Fruit fly (Drosophila melanogaster) whole organism, embryonic: Measurements from ENCODE around the gene Pxn.

Source experiments
- Ada2b ChIP-seq: fragments of 200-800 bp; sonication (Bioruptor generic); IDR thresholded peaks from 2 replicates; pipeline ENCODE4 v1.3.6; 2022; ENCODE audit warnings: missing biosample characterization, missing genetic modification characterization
- Adf1 ChIP-seq: fragments of 200-800 bp; sonication (Bioruptor generic); IDR thresholded peaks from 2 replicates; pipeline ENCODE4 v1.3.6; 2022; ENCODE audit warnings: missing biosample characterization, missing genetic modification characterization
- Aef1 ChIP-seq: fragments of 200-800 bp; sonication (Bioruptor generic); IDR thresholded peaks from 3 replicates; pipeline ENCODE4 v1.3.6; 2022; ENCODE audit warnings: missing biosample characterization, missing genetic modification characterization
- B-H1 ChIP-seq: fragments of 200-800 bp; sonication (Bioruptor generic); IDR thresholded peaks from 3 replicates; pipeline ENCODE4 v1.3.6; 2022; ENCODE audit warnings: missing biosample characterization, missing genetic modification characterization
- Bgb ChIP-seq: fragments of 200-800 bp; sonication (Bioruptor generic); IDR thresholded peaks from 2 replicates; pipeline ENCODE4 v1.3.6; 2022; ENCODE audit warnings: missing biosample characterization, missing genetic modification characterization; ENCODE audit not compliant: partially characterized antibody
- BtbVII ChIP-seq: fragments of 200-800 bp; sonication (Bioruptor generic); optimal IDR thresholded peaks from 3 replicates; lab custom pipeline; 2017; ENCODE audit warnings: missing biosample characterization, mild to moderate bottlenecking, missing genetic modification characterization
- CG10209 ChIP-seq: fragments of 200-800 bp; sonication (Bioruptor generic); optimal IDR thresholded peaks from 3 replicates; lab custom pipeline; 2017; ENCODE audit warnings: missing biosample characterization, mild to moderate bottlenecking, missing genetic modification characterization, missing genetic modification reagents
- CG10654 ChIP-seq: fragments of 200-800 bp; sonication (Bioruptor generic); optimal IDR thresholded peaks from 2 replicates; lab custom pipeline; 2016; ENCODE audit warnings: missing biosample characterization, missing genetic modification characterization
- CG10979 ChIP-seq: fragments of 200-800 bp; sonication (Bioruptor generic); optimal IDR thresholded peaks from 2 replicates; lab custom pipeline; 2018; ENCODE audit warnings: missing biosample characterization, mild to moderate bottlenecking, missing genetic modification characterization, moderate library complexity
- CG15269 ChIP-seq: fragments of 200-800 bp; sonication (Bioruptor generic); optimal IDR thresholded peaks from 2 replicates; lab custom pipeline; 2018; ENCODE audit warnings: missing biosample characterization, mild to moderate bottlenecking, missing genetic modification characterization, moderate library complexity
- CG16815 ChIP-seq: fragments of 200-800 bp; sonication (Bioruptor generic); optimal IDR thresholded peaks from 3 replicates; lab custom pipeline; 2017; ENCODE audit warnings: missing biosample characterization, mild to moderate bottlenecking, missing genetic modification characterization
- CG17912 ChIP-seq: fragments of 200-800 bp; sonication (Bioruptor generic); optimal IDR thresholded peaks from 2 replicates; lab custom pipeline; 2018; ENCODE audit warnings: missing biosample characterization, mild to moderate bottlenecking, missing genetic modification characterization
- CG18599 ChIP-seq: fragments of 200-800 bp; sonication (Bioruptor generic); optimal IDR thresholded peaks from 3 replicates; lab custom pipeline; 2017; ENCODE audit warnings: missing biosample characterization, missing genetic modification characterization, mild to moderate bottlenecking, moderate library complexity, missing genetic modification reagents
- CG2712 ChIP-seq: fragments of 200-800 bp; optimal IDR thresholded peaks from 3 replicates; lab custom pipeline; 2019; ENCODE audit warnings: missing biosample characterization, mild to moderate bottlenecking, missing genetic modification characterization, moderate library complexity
- CG31388 ChIP-seq: fragments of 200-800 bp; sonication (Bioruptor generic); optimal IDR thresholded peaks from 2 replicates; lab custom pipeline; 2016; ENCODE audit warnings: missing biosample characterization, missing genetic modification characterization
- CG34224 ChIP-seq: fragments of 200-800 bp; sonication (Bioruptor generic); IDR thresholded peaks from 3 replicates; pipeline ENCODE4 v1.3.6; 2022; ENCODE audit warnings: missing biosample characterization, missing genetic modification characterization; ENCODE audit not compliant: partially characterized antibody
- CG3847 ChIP-seq: fragments of 200-800 bp; sonication (Bioruptor generic); IDR thresholded peaks from 2 replicates; pipeline ENCODE4 v1.3.6; 2022; ENCODE audit warnings: missing biosample characterization, missing genetic modification characterization
- CG4328 ChIP-seq: fragments of 200-800 bp; sonication (Bioruptor generic); optimal IDR thresholded peaks from 3 replicates; lab custom pipeline; 2017; ENCODE audit warnings: missing biosample characterization, missing genetic modification reagents, missing genetic modification characterization
- CG4360 ChIP-seq: fragments of 200-800 bp; sonication (Bioruptor generic); IDR thresholded peaks from 2 replicates; pipeline ENCODE4 v1.3.6; 2022; ENCODE audit warnings: missing biosample characterization, missing genetic modification characterization
- CG4707 ChIP-seq: fragments of 200-800 bp; sonication (Bioruptor generic); optimal IDR thresholded peaks from 2 replicates; lab custom pipeline; 2018; ENCODE audit warnings: missing biosample characterization, mild to moderate bottlenecking, missing genetic modification characterization, moderate library complexity
- CG6272 ChIP-seq: fragments of 200-800 bp; sonication (Bioruptor generic); IDR thresholded peaks from 2 replicates; pipeline ENCODE4 v1.3.6; 2022; ENCODE audit warnings: missing biosample characterization, missing genetic modification characterization
- Camta ChIP-seq: fragments of 200-800 bp; sonication (Bioruptor generic); optimal IDR thresholded peaks from 2 replicates; lab custom pipeline; 2016; ENCODE audit warnings: missing biosample characterization, missing genetic modification characterization
- Dbx ChIP-seq: fragments of 200-800 bp; sonication (Bioruptor generic); IDR thresholded peaks from 3 replicates; pipeline ENCODE4 v1.3.6; 2022; ENCODE audit warnings: missing biosample characterization, missing genetic modification characterization
- Deaf1 ChIP-seq: fragments of 200-800 bp; optimal IDR thresholded peaks from 3 replicates; lab custom pipeline; 2019; ENCODE audit warnings: missing biosample characterization, mild to moderate bottlenecking, missing genetic modification characterization, moderate library complexity
- Dp ChIP-seq: fragments of 200-800 bp; sonication (Bioruptor generic); optimal IDR thresholded peaks from 2 replicates; lab custom pipeline; 2018; ENCODE audit warnings: missing biosample characterization, mild to moderate bottlenecking, missing genetic modification characterization, moderate library complexity
- Ets65A ChIP-seq: fragments of 200-800 bp; sonication (Bioruptor generic); peaks from one replicate; lab custom pipeline; 2016; ENCODE audit warnings: missing biosample characterization, missing genetic modification characterization
- HmgZ ChIP-seq: fragments of 200-800 bp; sonication (Bioruptor generic); optimal IDR thresholded peaks from 2 replicates; lab custom pipeline; 2018; ENCODE audit warnings: missing biosample characterization, mild to moderate bottlenecking, missing genetic modification characterization
- Lpt ChIP-seq: fragments of >200 bp; optimal IDR thresholded peaks from 2 replicates; lab custom pipeline; 2018; ENCODE audit warnings: missing biosample characterization, missing genetic modification characterization
- Mad ChIP-seq: fragments of 200-800 bp; sonication (Bioruptor generic); optimal IDR thresholded peaks from 2 replicates; lab custom pipeline; 2016; ENCODE audit warnings: missing biosample characterization, missing genetic modification characterization
- Med ChIP-seq: fragments of 200-800 bp; sonication (Bioruptor generic); peaks from one replicate; lab custom pipeline; 2016; ENCODE audit warnings: missing biosample characterization, missing genetic modification characterization, mild to moderate bottlenecking, inconsistent platforms, moderate library complexity
- Meics ChIP-seq: fragments of 200-800 bp; sonication (Bioruptor generic); optimal IDR thresholded peaks from 2 replicates; lab custom pipeline; 2017; ENCODE audit warnings: missing biosample characterization, mild to moderate bottlenecking, missing genetic modification characterization
- Rfx ChIP-seq: fragments of 200-800 bp; sonication (Bioruptor generic); IDR thresholded peaks from 2 replicates; pipeline ENCODE4 v1.3.6; 2022; ENCODE audit warnings: missing biosample characterization, missing genetic modification characterization
- Stat92E ChIP-seq, 3 experiments: fragments of >200 bp in 2 of 3; fragments of 200-800 bp in 1 of 3; sonication (Bioruptor generic) in 1 of 3; optimal IDR thresholded peaks; 2 replicates each; lab custom pipeline; 2017 to 2019; ENCODE audit warnings: missing biosample characterization in 3 of 3, missing genetic modification characterization in 3 of 3, mild to moderate bottlenecking in 1 of 3, moderate library complexity in 1 of 3
- TFAM ChIP-seq: fragments of 200-800 bp; sonication (Bioruptor generic); optimal IDR thresholded peaks from 2 replicates; lab custom pipeline; 2017; ENCODE audit warnings: missing biosample characterization, missing genetic modification characterization, inconsistent platforms
- Xbp1 ChIP-seq: fragments of 200-800 bp; sonication (Bioruptor generic); optimal IDR thresholded peaks from 3 replicates; lab custom pipeline; 2016; ENCODE audit warnings: missing biosample characterization, mild to moderate bottlenecking, missing genetic modification characterization
- Xrp1 ChIP-seq: fragments of 200-800 bp; sonication (Bioruptor generic); IDR thresholded peaks from 2 replicates; pipeline ENCODE4 v1.3.6; 2022; ENCODE audit warnings: missing biosample characterization, missing genetic modification characterization
- bigmax ChIP-seq: fragments of 200-800 bp; sonication (Bioruptor generic); optimal IDR thresholded peaks from 2 replicates; lab custom pipeline; 2018; ENCODE audit warnings: missing biosample characterization, mild to moderate bottlenecking, missing genetic modification characterization
- fd64A ChIP-seq: fragments of 200-800 bp; sonication (Bioruptor generic); optimal IDR thresholded peaks from 3 replicates; lab custom pipeline; 2018; ENCODE audit warnings: missing biosample characterization, mild to moderate bottlenecking, missing genetic modification characterization
- gce ChIP-seq: fragments of 200-800 bp; sonication (Bioruptor generic); IDR thresholded peaks from 3 replicates; pipeline ENCODE4 v1.3.6; 2022; ENCODE audit warnings: missing biosample characterization, missing genetic modification characterization
- inv ChIP-seq: fragments of 200-800 bp; sonication (Bioruptor generic); IDR thresholded peaks from 2 replicates; pipeline ENCODE4 v1.3.6; 2022; ENCODE audit warnings: missing biosample characterization, missing genetic modification characterization; ENCODE audit not compliant: partially characterized antibody
- lov ChIP-seq, 2 experiments: fragments of 200-800 bp in 1 of 2; fragments of >200 bp in 1 of 2; sonication (Bioruptor generic) in 1 of 2; IDR thresholded peaks in 1 of 2; optimal IDR thresholded peaks in 1 of 2; 2 replicates in 1 of 2; 3 replicates in 1 of 2; pipeline versions ENCODE4 v1.3.6 to Lab custom; 2017 to 2022; ENCODE audit warnings: missing biosample characterization in 1 of 2, missing genetic modification characterization in 1 of 2
- nmo ChIP-seq: fragments of 200-800 bp; sonication (Bioruptor generic); optimal IDR thresholded peaks from 2 replicates; lab custom pipeline; 2018; ENCODE audit warnings: missing biosample characterization, mild to moderate bottlenecking, missing genetic modification characterization, moderate library complexity
- phol ChIP-seq: fragments of 200-800 bp; sonication (Bioruptor generic); optimal IDR thresholded peaks from 3 replicates; lab custom pipeline; 2018; ENCODE audit warnings: missing biosample characterization, mild to moderate bottlenecking, missing genetic modification characterization, moderate library complexity
- sens-2 ChIP-seq: fragments of 200-800 bp; sonication (Bioruptor generic); IDR thresholded peaks from 2 replicates; pipeline ENCODE4 v1.3.6; 2022; ENCODE audit warnings: missing biosample characterization, missing genetic modification characterization
- slbo ChIP-seq: fragments of 200-800 bp; sonication (Bioruptor generic); IDR thresholded peaks from 2 replicates; pipeline ENCODE4 v1.3.6; 2022; ENCODE audit warnings: missing biosample characterization, missing genetic modification characterization
- stc ChIP-seq: fragments of 200-800 bp; sonication (Bioruptor generic); IDR thresholded peaks from 2 replicates; pipeline ENCODE4 v1.3.6; 2022; ENCODE audit warnings: missing biosample characterization, missing genetic modification characterization
- zf30C ChIP-seq: fragments of 200-800 bp; sonication (Bioruptor generic); optimal IDR thresholded peaks from 3 replicates; lab custom pipeline; 2018; ENCODE audit warnings: missing biosample characterization, mild to moderate bottlenecking, missing genetic modification characterization

Pxn gene

DNA sequence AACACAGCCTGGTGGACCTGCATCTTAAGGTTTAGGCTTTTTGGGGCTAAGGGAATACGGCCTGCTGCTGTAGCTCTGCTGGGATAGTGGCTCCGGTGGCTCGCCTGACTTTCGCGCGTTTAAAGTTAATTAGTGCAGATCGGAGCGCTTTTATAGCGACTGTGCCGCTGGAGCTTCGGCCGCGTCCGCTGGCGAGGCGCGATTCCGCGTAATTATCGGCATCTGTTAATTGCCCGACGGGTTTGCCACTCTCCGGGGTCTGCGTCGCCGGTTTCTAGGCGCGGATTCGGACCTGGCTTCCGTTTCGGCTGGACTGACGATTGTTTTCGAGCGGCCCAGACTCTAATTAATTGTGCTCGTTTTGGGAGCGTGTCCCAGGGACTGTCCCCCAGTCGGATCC, 13.5 kb upstream of the Pxn start, which contains the start of gene CG14949:
CG14949 (minus strand) TSS at position 101 of the 400 bp plus-strand sequence.
- TF ChIP-seq CG4360 (no peak), sens-2 (no peak), gce (no peak), CG3847 (no peak), Med (GFP tag; lab: Kevin White, UChicago) (peak; percentile 1), CG31388 (no peak), lov (optimal IDR thresholded peaks at IDR 0.05; lab: Kevin White, UChicago) (no peak), lov (GFP tag; IDR thresholded peaks at IDR 0.05; lab: Robert Waterston, UW) (0 out of 3 replicates have a peak, but pooled peaks have one; percentile 16), CG4707 (no peak), bigmax (GFP tag; lab: Kevin White, UChicago) (no peak), CG6272 (0 out of 2 replicates have a peak, but pooled peaks have one; percentile 6), Xbp1 (GFP tag; lab: Kevin White, UChicago) (no peak), CG17912 (no peak), CG16815 (GFP tag; lab: Kevin White, UChicago) (no peak)
- TF ChIP-seq, all 482 proteins: peak for 3

DNA sequence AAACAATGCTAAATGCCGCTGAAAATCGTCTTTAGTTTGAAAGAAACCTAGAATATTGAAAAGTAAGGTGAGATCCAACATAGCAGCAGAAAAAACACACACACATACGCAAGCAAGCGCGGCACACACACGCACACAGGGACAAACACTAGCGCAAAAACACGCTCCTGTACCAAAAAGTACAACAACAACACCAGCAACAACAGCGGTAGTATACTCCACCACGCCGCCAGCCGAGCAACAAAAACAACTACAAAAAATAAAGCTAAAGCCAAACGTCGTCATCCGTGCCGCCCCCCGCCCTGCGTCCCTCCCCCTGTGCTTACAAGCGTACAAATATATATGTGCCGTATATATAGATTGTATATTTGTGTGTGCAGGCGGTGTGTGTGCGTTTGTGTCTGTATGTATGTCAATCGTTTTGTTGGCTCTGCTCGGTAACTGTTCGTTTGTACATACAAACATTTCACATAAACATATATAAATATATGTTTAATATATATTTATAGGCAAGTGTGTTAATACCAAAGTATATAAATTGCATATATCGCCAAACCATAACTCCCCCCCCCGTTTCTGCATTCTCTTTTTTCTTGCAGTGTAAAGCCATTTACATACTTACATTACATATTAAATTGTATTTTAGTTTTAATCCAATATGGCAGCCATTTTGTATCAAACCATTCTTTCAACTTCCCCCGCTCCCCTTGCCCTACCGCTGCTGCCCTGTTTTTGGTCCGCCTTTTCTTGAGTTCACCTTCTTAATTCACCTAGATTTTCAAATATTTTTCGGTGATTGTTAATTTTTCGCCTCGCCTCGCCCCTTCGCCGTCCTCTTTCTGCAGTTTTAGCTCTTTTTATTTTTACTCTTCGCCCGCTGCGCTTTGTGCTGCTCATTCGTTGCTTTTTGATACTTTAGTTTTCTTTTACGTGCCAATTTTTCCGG, 6.4 kb upstream of the Pxn start:
- peak; percentile 26 for TF ChIP-seq CG15269 (tag; lab: Kevin White, UChicago)
- TF ChIP-seq BtbVII (GFP tag; lab: Kevin White, UChicago): peak; percentile 16
- TF ChIP-seq Ets65A: peak; percentile 53
- TF ChIP-seq Adf1 (GFP tag; lab: Robert Waterston, UW): peak; percentile 51; the same call in 1 of the 2 replicates
- peak; percentile 73 for TF ChIP-seq phol (tag; lab: Kevin White, UChicago)
- peak; percentile 6 for TF ChIP-seq nmo (GFP tag; lab: Kevin White, UChicago)
- TF ChIP-seq zf30C (GFP tag; lab: Kevin White, UChicago): peak; percentile 45
- TF ChIP-seq Mad: no peak
- TF ChIP-seq CG4328 (GFP tag; lab: Kevin White, UChicago): no peak
- peak; percentile 13; the same call in 1 of the 3 replicates for TF ChIP-seq B-H1 (GFP tag; lab: Robert Waterston, UW)
- peak; percentile 18; the same call in 1 of the 3 replicates for TF ChIP-seq Dbx
- peak; percentile 29 for TF ChIP-seq CG2712
- TF ChIP-seq Deaf1 (tag; lab: Kevin White, UChicago): peak; percentile 63
- peak; percentile 12; the same call in 1 of the 3 replicates for TF ChIP-seq CG34224
- no peak for TF ChIP-seq inv
- no peak for TF ChIP-seq Lpt (GFP tag; lab: Kevin White, UChicago)
- peak; percentile 16 for TF ChIP-seq CG10654
- TF ChIP-seq CG18599: peak; percentile 35
- TF ChIP-seq CG10209: peak; percentile 4
- 0 out of 2 replicates have a peak, but pooled peaks have one; percentile 21 for TF ChIP-seq Bgb (GFP tag; lab: Robert Waterston, UW)
- peak; percentile 29 for TF ChIP-seq CG10979
- peak; percentile 47; the same call in 1 of the 2 replicates for TF ChIP-seq Xrp1 (GFP tag; lab: Robert Waterston, UW)
- peak; percentile 30 for TF ChIP-seq Meics
- TF ChIP-seq stc (GFP tag; lab: Robert Waterston, UW): no peak
- 0 out of 2 replicates have a peak, but pooled peaks have one; percentile 24 for TF ChIP-seq Ada2b (GFP tag; lab: Robert Waterston, UW)
- TF ChIP-seq Camta (GFP tag; lab: Kevin White, UChicago): no peak
- peak; percentile 51; the same call in 2 of the 3 replicates for TF ChIP-seq Aef1
- TF ChIP-seq Rfx (GFP tag; lab: Robert Waterston, UW): peak; percentile 46
- peak in 1 of 3 experiments; percentile 12 for TF ChIP-seq Stat92E (GFP tag; optimal IDR thresholded peaks at IDR 0.05; lab: Kevin White, UChicago)
- TF ChIP-seq Dp (GFP tag; lab: Kevin White, UChicago): no peak
- TF ChIP-seq slbo: peak; percentile 26; the same call in 1 of the 2 replicates
- TF ChIP-seq TFAM: no peak
- no peak for TF ChIP-seq fd64A (GFP tag; lab: Kevin White, UChicago)
- TF ChIP-seq HmgZ (tag; lab: Kevin White, UChicago): peak; percentile 14
